Worm (Caenorhabditis elegans): Measurements from ENCODE around the gene T26H5.9.
A peak's percentile ranks its signal among the peaks of the same experiment; 100 is the strongest.

Gene T26H5.9

DNA sequence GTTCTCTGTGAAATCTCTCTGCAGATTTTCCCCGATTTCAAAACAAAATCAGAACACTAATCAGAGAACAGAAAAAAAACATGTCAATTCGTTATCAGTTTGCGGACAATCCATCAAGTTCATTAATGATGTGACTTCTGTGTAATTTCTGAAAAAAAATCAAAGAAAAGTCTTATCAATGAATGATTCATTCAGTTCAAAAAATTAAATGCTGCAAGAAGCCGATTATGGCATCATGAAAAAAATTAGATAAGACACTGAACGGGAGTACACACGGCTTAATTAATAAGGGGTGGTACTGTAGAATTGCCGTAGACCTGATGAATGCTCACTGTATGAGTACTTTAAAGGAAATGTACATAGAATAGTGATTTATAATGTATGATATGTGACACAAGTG, 8.6 kb upstream of the T26H5.9 start:
- no peak for TF ChIP-seq cog-1 (tag; optimal IDR thresholded peaks at IDR 0.05)
- no peak for TF ChIP-seq klf-2 (GFP tag; conservative IDR thresholded peaks at IDR 0.05)
- TF ChIP-seq T22C8.4 (GFP tag; IDR thresholded peaks at IDR 0.05), result no peak
- TF ChIP-seq med-1 (GFP tag; optimal IDR thresholded peaks at IDR 0.05; ENCODE audit: insufficient read depth), result no peak
- TF ChIP-seq flt-1 (GFP tag; IDR thresholded peaks at IDR 0.05), result no peak
- no peak for TF ChIP-seq ref-1 (GFP tag; conservative IDR thresholded peaks at IDR 0.05)
- no peak for TF ChIP-seq tab-1 (GFP tag; IDR thresholded peaks at IDR 0.05)
- no peak for TF ChIP-seq ztf-29 (GFP tag; IDR thresholded peaks at IDR 0.05)
- TF ChIP-seq ztf-23 (GFP tag; IDR thresholded peaks at IDR 0.05), result no peak

DNA sequence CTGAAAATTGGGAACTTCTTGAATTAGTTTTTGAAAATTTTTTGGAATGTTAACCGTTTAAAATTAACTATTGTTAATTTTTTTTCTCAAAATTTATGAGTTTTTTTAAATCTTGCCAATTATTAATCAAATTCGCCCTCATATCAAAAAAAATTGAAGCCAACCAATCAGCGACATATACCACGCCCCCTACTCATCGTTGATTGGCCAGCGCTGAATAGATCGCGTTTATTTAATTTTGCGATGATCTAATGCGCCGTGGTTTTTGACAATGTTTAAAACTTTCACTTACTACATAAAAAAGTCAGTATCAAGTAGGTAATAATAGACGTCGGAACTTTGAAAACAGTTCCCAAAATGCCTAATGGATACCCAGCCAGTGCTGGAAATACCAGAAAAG, 2.3 kb upstream of the T26H5.9 start:
- TF ChIP-seq cog-1 (tag; optimal IDR thresholded peaks at IDR 0.05) (no peak), klf-2 (GFP tag; conservative IDR thresholded peaks at IDR 0.05) (no peak), flt-1 (GFP tag; IDR thresholded peaks at IDR 0.05) (no peak), ztf-23 (GFP tag; IDR thresholded peaks at IDR 0.05) (no peak), med-1 (GFP tag; optimal IDR thresholded peaks at IDR 0.05; ENCODE audit: insufficient read depth) (no peak)

DNA sequence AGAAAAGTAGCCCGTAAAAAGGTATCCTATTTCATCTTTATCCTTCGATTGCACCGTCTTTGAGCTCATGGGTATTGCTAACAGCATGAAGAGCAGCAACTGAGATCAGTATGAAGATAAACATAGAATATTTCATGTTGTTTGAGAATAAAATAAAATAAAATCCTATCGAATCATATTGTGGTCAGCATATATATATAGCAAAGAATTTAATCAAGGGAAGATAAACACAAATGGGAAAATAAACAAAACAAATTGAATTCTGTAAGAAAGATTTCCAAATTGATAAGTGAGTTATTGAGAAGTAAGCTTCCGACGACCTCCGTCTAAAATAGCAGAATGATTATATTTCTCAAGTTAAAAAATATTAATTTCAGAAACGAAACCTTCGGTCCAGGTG, 1.0 kb upstream of the T26H5.9 start, which contains the start of gene T26H5.10:
Gene T26H5.10 (minus strand): TSS at position 101 of the 400 bp plus-strand sequence.
- TF ChIP-seq med-1 (GFP tag; optimal IDR thresholded peaks at IDR 0.05; ENCODE audit: insufficient read depth), result no peak
- TF ChIP-seq klf-2 (GFP tag; conservative IDR thresholded peaks at IDR 0.05), result no peak
- TF ChIP-seq cog-1 (tag; optimal IDR thresholded peaks at IDR 0.05), result no peak
- no peak for TF ChIP-seq flt-1 (GFP tag; IDR thresholded peaks at IDR 0.05)
- no peak for TF ChIP-seq ztf-23 (GFP tag; IDR thresholded peaks at IDR 0.05)
- TF ChIP-seq tab-1 (GFP tag; IDR thresholded peaks at IDR 0.05), result no peak
- TF ChIP-seq ref-1 (GFP tag; conservative IDR thresholded peaks at IDR 0.05), result no peak
- TF ChIP-seq T22C8.4 (GFP tag; IDR thresholded peaks at IDR 0.05), result no peak
- no peak for TF ChIP-seq ztf-29 (GFP tag; IDR thresholded peaks at IDR 0.05)

DNA sequence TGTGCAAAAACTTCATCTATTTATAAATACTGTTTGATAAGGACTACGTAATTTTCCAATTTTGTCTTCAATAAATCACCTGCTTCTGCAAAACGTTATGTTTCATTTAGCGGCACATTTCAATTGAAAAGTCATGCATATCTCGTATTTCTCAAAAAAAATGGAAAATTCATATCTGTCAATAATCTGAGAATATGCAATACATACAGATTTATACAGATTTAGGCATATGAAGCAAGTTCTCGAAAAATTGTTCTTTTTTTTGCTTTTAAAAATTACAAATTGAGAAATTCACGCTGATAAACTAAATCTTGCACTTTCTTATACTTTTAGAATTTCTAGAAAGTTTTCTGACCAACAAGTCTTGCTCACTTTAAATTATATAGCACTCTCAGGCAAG, 528 bp upstream of the T26H5.9 start, which contains the start of gene T26H5.11:
Gene T26H5.11 (minus strand): TSS at position 101 of the 400 bp plus-strand sequence.
- TF ChIP-seq ztf-29 (GFP tag; IDR thresholded peaks at IDR 0.05) (no peak), flt-1 (GFP tag; IDR thresholded peaks at IDR 0.05) (no peak), med-1 (GFP tag; optimal IDR thresholded peaks at IDR 0.05; ENCODE audit: insufficient read depth) (no peak)

DNA sequence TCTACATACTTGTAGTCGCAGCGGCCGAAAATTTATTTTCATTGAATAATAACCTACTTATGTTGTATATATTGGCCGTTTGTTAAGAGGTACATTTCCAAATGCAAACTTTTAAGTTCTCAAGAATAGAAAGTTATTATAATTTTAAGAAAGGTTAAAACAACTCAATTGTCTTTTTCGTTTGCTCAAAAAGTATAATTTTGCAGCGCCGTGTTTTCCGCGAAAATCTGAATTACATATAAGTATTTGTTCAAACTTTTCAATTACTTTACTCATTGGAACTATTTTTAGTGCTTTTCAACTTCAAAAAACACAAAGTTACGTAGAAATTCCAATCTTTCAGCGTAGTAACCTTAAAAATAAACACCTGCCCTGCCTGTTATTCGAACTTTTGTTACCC, 721 bp downstream of the T26H5.9 start, which contains the start of gene srh-239:
Gene srh-239 (plus strand): TSS at position 301 of the 400 bp plus-strand sequence.
- no peak for TF ChIP-seq cog-1 (tag; optimal IDR thresholded peaks at IDR 0.05)
- TF ChIP-seq ztf-29 (GFP tag; IDR thresholded peaks at IDR 0.05), result no peak
- TF ChIP-seq ztf-23 (GFP tag; IDR thresholded peaks at IDR 0.05), result no peak

DNA sequence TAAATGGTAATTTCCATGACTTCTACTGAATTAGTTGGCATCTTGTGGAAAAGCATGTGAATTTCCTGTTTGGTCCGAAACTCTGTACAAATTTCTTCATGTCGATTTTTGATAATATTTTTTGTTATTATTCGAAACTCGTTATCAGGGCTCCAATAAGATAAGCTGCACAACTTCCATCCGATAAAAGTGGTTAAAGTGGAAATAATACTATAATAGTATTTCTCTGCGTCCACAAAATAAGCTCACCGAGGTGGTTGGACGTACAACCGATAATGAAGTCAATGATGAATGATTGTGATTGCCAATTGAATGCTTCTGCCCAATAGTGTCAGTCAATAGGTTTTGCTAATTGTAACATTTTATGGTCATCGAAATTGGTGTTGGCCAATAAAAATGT, 3.7 kb downstream of the T26H5.9 start, which contains the start of gene T26H5.4:
Gene T26H5.4 (minus strand): TSS at position 294 of the 400 bp plus-strand sequence.
- TF ChIP-seq cog-1 (tag; optimal IDR thresholded peaks at IDR 0.05) (no peak), flt-1 (GFP tag; IDR thresholded peaks at IDR 0.05) (no peak), ztf-29 (GFP tag; IDR thresholded peaks at IDR 0.05) (no peak), T22C8.4 (GFP tag; IDR thresholded peaks at IDR 0.05) (no peak), ztf-23 (GFP tag; IDR thresholded peaks at IDR 0.05) (no peak), med-1 (GFP tag; optimal IDR thresholded peaks at IDR 0.05; ENCODE audit: insufficient read depth) (no peak), ref-1 (GFP tag; conservative IDR thresholded peaks at IDR 0.05) (no peak), klf-2 (GFP tag; conservative IDR thresholded peaks at IDR 0.05) (no peak), tab-1 (GFP tag; IDR thresholded peaks at IDR 0.05) (no peak)

DNA sequence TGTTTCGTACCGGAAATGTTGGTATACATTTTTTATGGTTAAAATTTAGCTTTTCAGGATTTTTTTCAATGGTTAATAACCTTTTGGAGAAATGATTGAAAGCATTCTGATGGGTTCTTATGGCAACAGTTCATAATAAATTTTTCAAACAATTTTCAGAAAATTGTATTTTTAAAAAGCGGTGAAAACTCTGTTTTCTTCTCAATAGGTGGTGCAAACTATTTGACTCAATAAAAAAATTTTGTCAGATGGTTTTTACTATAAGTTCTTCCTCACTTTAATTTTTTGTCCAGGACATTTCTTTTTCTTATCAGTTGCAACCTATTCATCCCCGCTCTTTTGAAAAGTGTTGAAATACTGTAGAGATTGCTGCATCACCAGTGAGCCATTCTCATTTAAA, 4.1 kb downstream of the T26H5.9 start, which contains the start of gene T26H5.14:
Gene T26H5.14 (plus strand): TSS at position 301 of the 400 bp plus-strand sequence.
- TF ChIP-seq med-1 (GFP tag; optimal IDR thresholded peaks at IDR 0.05; ENCODE audit: insufficient read depth) (no peak), klf-2 (GFP tag; conservative IDR thresholded peaks at IDR 0.05) (no peak), tab-1 (GFP tag; IDR thresholded peaks at IDR 0.05) (no peak), ztf-29 (GFP tag; IDR thresholded peaks at IDR 0.05) (no peak)

DNA sequence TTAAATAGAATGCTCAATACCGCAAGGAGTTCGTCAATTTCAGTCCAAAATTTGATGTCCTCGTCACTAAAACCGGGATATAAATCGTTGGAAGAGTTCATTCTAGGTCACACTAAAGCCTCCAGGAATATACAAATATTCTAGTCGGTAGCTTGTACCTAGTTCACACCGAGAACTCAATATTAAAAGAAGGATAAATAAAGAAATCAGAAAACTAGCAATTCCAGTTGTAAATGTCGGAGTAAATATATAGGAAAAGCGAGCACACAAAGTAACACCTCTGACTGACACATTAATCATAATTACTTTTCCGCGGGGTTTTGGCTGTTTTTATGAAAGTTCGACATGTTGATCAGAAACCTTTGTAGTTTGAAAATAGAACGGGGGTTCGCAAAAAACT, 6.7 kb downstream of the T26H5.9 start, which contains the start of gene srw-33:
Gene srw-33 (minus strand): TSS at position 101 of the 400 bp plus-strand sequence.
- TF ChIP-seq med-1 (GFP tag; optimal IDR thresholded peaks at IDR 0.05; ENCODE audit: insufficient read depth) (no peak), flt-1 (GFP tag; IDR thresholded peaks at IDR 0.05) (no peak), ref-1 (GFP tag; conservative IDR thresholded peaks at IDR 0.05) (no peak), cog-1 (tag; optimal IDR thresholded peaks at IDR 0.05) (no peak), tab-1 (GFP tag; IDR thresholded peaks at IDR 0.05) (no peak), ztf-23 (GFP tag; IDR thresholded peaks at IDR 0.05) (no peak), ztf-29 (GFP tag; IDR thresholded peaks at IDR 0.05) (no peak)

DNA sequence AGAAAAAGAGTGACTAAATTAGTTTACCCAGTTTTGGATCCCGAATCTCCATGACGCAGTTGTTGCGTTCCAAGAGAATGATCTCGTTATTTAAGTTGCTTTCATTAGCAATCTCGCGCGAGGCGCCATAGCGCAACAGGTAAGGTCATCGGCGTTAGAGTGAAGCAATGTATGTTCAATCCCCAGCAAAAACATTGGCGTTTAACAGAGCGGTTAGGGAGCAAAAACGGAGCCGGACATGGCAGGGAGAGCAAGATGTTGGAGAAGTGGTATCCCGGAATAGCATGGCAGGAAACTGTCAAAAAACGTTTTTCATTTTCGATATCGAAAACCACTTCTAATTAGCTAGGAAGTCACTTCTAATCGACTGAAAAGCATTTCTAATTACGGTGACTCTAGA, 9.6 kb downstream of the T26H5.9 start:
- TF ChIP-seq flt-1 (GFP tag; IDR thresholded peaks at IDR 0.05), result no peak
- 0 out of 2 replicates have a peak, but pooled peaks have one; percentile 26 for TF ChIP-seq ztf-23 (GFP tag; IDR thresholded peaks at IDR 0.05)

DNA sequence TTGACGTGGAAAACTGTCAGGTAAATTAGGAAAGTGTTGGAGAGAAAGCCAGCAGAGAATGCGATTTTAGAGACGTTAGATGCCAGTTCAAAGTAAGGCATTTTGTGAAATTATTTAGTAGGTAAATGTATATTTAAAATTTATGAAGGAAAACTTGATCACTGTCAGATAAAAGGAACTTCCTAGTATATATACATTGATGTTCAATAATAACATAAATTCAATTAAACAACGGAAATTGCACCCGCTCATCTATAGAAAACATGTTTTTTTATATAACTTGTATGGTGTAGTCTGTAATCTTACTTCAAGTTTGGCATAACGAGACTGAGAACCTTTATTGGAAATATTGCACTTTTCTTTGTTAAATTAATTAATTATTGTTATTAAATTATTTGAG, 14.4 kb downstream of the T26H5.9 start, which contains the start of gene str-71:
Gene str-71 (minus strand): TSS at position 101 of the 400 bp plus-strand sequence.
- TF ChIP-seq flt-1 (GFP tag; IDR thresholded peaks at IDR 0.05), result no peak
- no peak for TF ChIP-seq cog-1 (tag; optimal IDR thresholded peaks at IDR 0.05)
- TF ChIP-seq ztf-29 (GFP tag; IDR thresholded peaks at IDR 0.05), result no peak
- TF ChIP-seq ref-1 (GFP tag; conservative IDR thresholded peaks at IDR 0.05), result no peak
- TF ChIP-seq med-1 (GFP tag; optimal IDR thresholded peaks at IDR 0.05; ENCODE audit: insufficient read depth), result no peak
- no peak for TF ChIP-seq klf-2 (GFP tag; conservative IDR thresholded peaks at IDR 0.05)
- no peak for TF ChIP-seq tab-1 (GFP tag; IDR thresholded peaks at IDR 0.05)
- TF ChIP-seq ztf-23 (GFP tag; IDR thresholded peaks at IDR 0.05), result no peak
- no peak for TF ChIP-seq T22C8.4 (GFP tag; IDR thresholded peaks at IDR 0.05)

DNA sequence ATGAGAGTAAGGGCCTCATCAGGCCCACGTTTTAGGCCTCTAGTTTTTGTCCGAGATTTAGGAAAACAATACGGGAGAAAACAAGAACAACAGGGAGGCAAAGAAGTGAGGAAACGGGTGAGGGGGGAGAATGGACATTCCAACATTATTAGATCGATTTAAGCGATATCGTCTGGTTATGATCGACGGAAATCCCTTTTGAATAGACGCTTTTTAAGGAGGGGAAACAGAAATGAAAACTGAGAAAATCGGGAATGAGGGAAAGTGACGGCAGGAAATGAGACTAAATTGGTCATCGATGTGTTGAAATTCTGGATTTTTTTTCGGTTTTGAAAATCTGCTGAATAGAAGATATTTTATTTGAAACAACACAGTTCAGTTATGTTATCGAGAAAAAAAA, 19.7 kb downstream of the T26H5.9 start, which contains the start of gene rocf-1:
Gene rocf-1 (minus strand): TSS at position 101 of the 400 bp plus-strand sequence.
- no peak for TF ChIP-seq tab-1 (GFP tag; IDR thresholded peaks at IDR 0.05)
- TF ChIP-seq ztf-29 (GFP tag; IDR thresholded peaks at IDR 0.05), result no peak
- no peak for TF ChIP-seq klf-2 (GFP tag; conservative IDR thresholded peaks at IDR 0.05)
- no peak for TF ChIP-seq ztf-23 (GFP tag; IDR thresholded peaks at IDR 0.05)
- TF ChIP-seq flt-1 (GFP tag; IDR thresholded peaks at IDR 0.05), result no peak
- no peak for TF ChIP-seq cog-1 (tag; optimal IDR thresholded peaks at IDR 0.05)
- no peak for TF ChIP-seq ref-1 (GFP tag; conservative IDR thresholded peaks at IDR 0.05)
- TF ChIP-seq med-1 (GFP tag; optimal IDR thresholded peaks at IDR 0.05; ENCODE audit: insufficient read depth), result no peak
- TF ChIP-seq T22C8.4 (GFP tag; IDR thresholded peaks at IDR 0.05), result no peak
